Worm (Caenorhabditis elegans): ENCODE results near the gene srab-22.
A peak's percentile ranks its signal among the peaks of the same experiment; 100 is the strongest.

Gene srab-22

ce11 chrV:3463514-3463913 is 37.3 kb downstream of the srab-22 start, which contains the start of gene slc-28.1:
TSS of gene slc-28.1 (plus strand) at chrV:3463814.
- TF ChIP-seq snpc-1.2 (GFP tag; IDR thresholded peaks at IDR 0.05) (no peak), nhr-10 (tag; optimal IDR thresholded peaks at IDR 0.05) (no peak), zip-2 (tag; optimal IDR thresholded peaks at IDR 0.05) (no peak), lin-1 (GFP tag; IDR thresholded peaks at IDR 0.05) (no peak), skn-1 (tag; optimal IDR thresholded peaks at IDR 0.05) (no peak), lsy-2 (tag; optimal IDR thresholded peaks at IDR 0.05) (no peak), mes-2 (tag; optimal IDR thresholded peaks at IDR 0.05; ENCODE audit: poor library complexity, severe bottlenecking) (no peak), lim-7 (GFP tag; IDR thresholded peaks at IDR 0.05) (no peak), ceh-82 (tag; optimal IDR thresholded peaks at IDR 0.05) (no peak)

ce11 chrV:3464897-3465296 is 38.7 kb downstream of the srab-22 start:
- TF ChIP-seq unc-62 (GFP tag; optimal IDR thresholded peaks at IDR 0.05 in 1 of 2) = peak in 1 of 2 experiments; percentile 92
- TF ChIP-seq unc-62 (tag; optimal IDR thresholded peaks at IDR 0.05) = no peak
- no peak for TF ChIP-seq saeg-2 (GFP tag; IDR thresholded peaks at IDR 0.05)

DNA sequence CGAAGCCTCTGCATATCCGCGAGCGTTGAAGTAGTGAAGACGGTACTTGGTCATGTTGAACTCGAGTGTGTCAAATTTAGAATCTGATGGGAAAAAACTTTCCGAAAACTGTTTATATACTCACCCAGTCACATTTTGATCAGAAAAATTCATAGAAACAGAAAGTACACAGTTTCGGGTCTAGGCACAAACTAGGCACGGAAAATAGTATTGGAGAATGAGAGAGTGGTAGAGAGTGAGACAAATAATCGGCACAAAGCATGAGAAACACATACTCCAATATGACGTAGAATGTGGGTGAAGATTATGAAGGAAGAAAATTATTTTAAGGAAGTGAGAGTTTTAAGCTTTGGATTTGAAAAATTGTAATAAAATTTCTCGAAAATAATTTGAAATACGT is 42.3 kb downstream of the srab-22 start, which contains the start of gene gst-33:
TSS of gene gst-33 (minus strand) at position 127 of the 400 bp plus-strand sequence.
- no peak for TF ChIP-seq mdt-29 (GFP tag; IDR thresholded peaks at IDR 0.05)
- TF ChIP-seq nhr-102 (tag; optimal IDR thresholded peaks at IDR 0.05) = peak; percentile 97
- peak; percentile 50 for TF ChIP-seq pqm-1 (tag; optimal IDR thresholded peaks at IDR 0.05)
- peak; percentile 98 for TF ChIP-seq nhr-28 (tag; optimal IDR thresholded peaks at IDR 0.05)
- no peak for TF ChIP-seq daf-16 (GFP tag; optimal IDR thresholded peaks at IDR 0.05)
- TF ChIP-seq daf-16 (tag; optimal IDR thresholded peaks at IDR 0.05) = peak; percentile 87
- TF ChIP-seq nhr-77 (tag; optimal IDR thresholded peaks at IDR 0.05) = peak; percentile 50
- TF ChIP-seq madf-9 (GFP tag; conservative IDR thresholded peaks at IDR 0.05) = no peak
- TF ChIP-seq ceh-28 (tag; optimal IDR thresholded peaks at IDR 0.05) = no peak

ce11 chrV:3470782-3471181 is 44.6 kb downstream of the srab-22 start, which contains the start of gene srbc-29:
TSS of gene srbc-29 (minus strand) at chrV:3470882.
- no peak for TF ChIP-seq hlh-30 (tag; optimal IDR thresholded peaks at IDR 0.05; ENCODE audit: insufficient read depth)
- no peak for TF ChIP-seq arid-1 (GFP tag; conservative IDR thresholded peaks at IDR 0.05)
- no peak for TF ChIP-seq egl-27 (tag; optimal IDR thresholded peaks at IDR 0.05)
- TF ChIP-seq nhr-48 (tag; optimal IDR thresholded peaks at IDR 0.05) = no peak
- TF ChIP-seq ces-1 (GFP tag; optimal IDR thresholded peaks at IDR 0.05) = no peak
- TF ChIP-seq T20F7.1 (GFP tag; optimal IDR thresholded peaks at IDR 0.05) = no peak
- no peak for TF ChIP-seq daf-16 (GFP tag; optimal IDR thresholded peaks at IDR 0.05)
- no peak for TF ChIP-seq daf-16 (tag; optimal IDR thresholded peaks at IDR 0.05)
- no peak for TF ChIP-seq lir-3 (tag; optimal IDR thresholded peaks at IDR 0.05)
- no peak for TF ChIP-seq nhr-28 (tag; optimal IDR thresholded peaks at IDR 0.05)
- no peak for TF ChIP-seq lin-15B (tag; optimal IDR thresholded peaks at IDR 0.05)
- no peak for TF ChIP-seq nhr-77 (tag; optimal IDR thresholded peaks at IDR 0.05)
- no peak for TF ChIP-seq zfp-3 (GFP tag; conservative IDR thresholded peaks at IDR 0.05)
- no peak for TF ChIP-seq lin-38 (GFP tag; IDR thresholded peaks at IDR 0.05)
- TF ChIP-seq unc-62 (GFP tag; optimal IDR thresholded peaks at IDR 0.05 in 1 of 2) = no peak
- TF ChIP-seq unc-62 (tag; optimal IDR thresholded peaks at IDR 0.05) = no peak
- no peak for TF ChIP-seq cey-2 (tag; optimal IDR thresholded peaks at IDR 0.05; ENCODE audit: borderline replicate concordance, insufficient read depth)
- no peak for TF ChIP-seq ZK546.5 (tag; optimal IDR thresholded peaks at IDR 0.05)
- TF ChIP-seq unc-39 (tag; optimal IDR thresholded peaks at IDR 0.05) = no peak

ce11 chrV:3475021-3475420 is 48.8 kb downstream of the srab-22 start, which contains the start of gene oac-2:
TSS of gene oac-2 (minus strand) at chrV:3475121.
- no peak for TF ChIP-seq dpl-1 (GFP tag; optimal IDR thresholded peaks at IDR 0.05)
- no peak for TF ChIP-seq ceh-44 (GFP tag; IDR thresholded peaks at IDR 0.05)
- TF ChIP-seq egl-27 (tag; optimal IDR thresholded peaks at IDR 0.05) = no peak
- TF ChIP-seq F10B5.3 (tag; optimal IDR thresholded peaks at IDR 0.05) = no peak
- TF ChIP-seq madf-5 (GFP tag; IDR thresholded peaks at IDR 0.05) = no peak
- no peak for TF ChIP-seq aly-2 (tag; optimal IDR thresholded peaks at IDR 0.05)
- TF ChIP-seq F37D6.2 (tag; optimal IDR thresholded peaks at IDR 0.05) = no peak

Measured in whole organism, L4 larva.